Worm (Caenorhabditis elegans) whole organism, L1 larva: ENCODE measurements around the gene eelo-1.

Experiments
- C04F5.9 ChIP-seq: sonication (generic microtip); optimal IDR thresholded peaks from 2 replicates; lab custom pipeline; 2016; ENCODE audit warnings: missing genetic modification characterization, missing compliant biosample characterization
- C34B4.2 ChIP-seq: sonication (generic microtip); optimal IDR thresholded peaks from 2 replicates; lab custom pipeline; 2017; ENCODE audit warnings: mild to moderate bottlenecking, missing genetic modification characterization, missing compliant biosample characterization
- F16B12.6 ChIP-seq: fragments of 150-350 bp; optimal IDR thresholded peaks from 2 replicates; lab custom pipeline; 2014; ENCODE audit warnings: missing biosample characterization, missing genetic modification characterization
- Y116A8C.19 ChIP-seq: sonication (generic microtip); optimal IDR thresholded peaks from 2 replicates; lab custom pipeline; 2016; ENCODE audit warnings: missing compliant biosample characterization, missing genetic modification characterization, borderline replicate concordance
- alr-1 ChIP-seq: fragments of 200-800 bp; sonication (Bioruptor generic); optimal IDR thresholded peaks from 2 replicates; lab custom pipeline; 2018; ENCODE audit warnings: borderline replicate concordance, mild to moderate bottlenecking, missing genetic modification characterization, missing compliant biosample characterization
- blmp-1 ChIP-seq: fragments of 150-350 bp; optimal IDR thresholded peaks from 2 replicates; lab custom pipeline; 2014; ENCODE audit warnings: missing biosample characterization, missing genetic modification characterization
- ceh-8 ChIP-seq: fragments of 200-800 bp; sonication (Bioruptor generic); optimal IDR thresholded peaks from 2 replicates; lab custom pipeline; 2018; ENCODE audit warnings: mild to moderate bottlenecking, missing genetic modification characterization, moderate library complexity, missing compliant biosample characterization
- ceh-90 ChIP-seq: sonication (generic microtip); optimal IDR thresholded peaks from 2 replicates; lab custom pipeline; 2016; ENCODE audit warnings: missing genetic modification characterization, missing compliant biosample characterization
- ces-1 ChIP-seq: fragments of 150-350 bp; optimal IDR thresholded peaks from 2 replicates; lab custom pipeline; 2014; ENCODE audit warnings: missing biosample characterization, missing genetic modification reagents, missing genetic modification characterization
- dpl-1 ChIP-seq, 3 experiments: fragments of 150-350 bp in 2 of 3; sonication (generic microtip) in 1 of 3; optimal IDR thresholded peaks; 2 replicates each; lab custom pipeline; 2014 to 2017; ENCODE audit warnings: missing biosample characterization in 3 of 3, missing genetic modification characterization in 3 of 3, missing genetic modification reagents in 3 of 3
- efl-1 ChIP-seq, 4 experiments: fragments of 150-350 bp; optimal IDR thresholded peaks in 3 of 4; peaks in 1 of 4; 1 replicate in 1 of 4; 2 replicates in 3 of 4; lab custom pipeline; 2014; ENCODE audit warnings: missing biosample characterization in 2 of 4, missing genetic modification characterization in 2 of 4, missing genetic modification reagents in 2 of 4
- fkh-8 ChIP-seq: sonication (generic microtip); optimal IDR thresholded peaks from 2 replicates; lab custom pipeline; 2016; ENCODE audit warnings: mild to moderate bottlenecking, missing genetic modification characterization, missing compliant biosample characterization
- hlh-4 ChIP-seq: sonication (generic microtip); optimal IDR thresholded peaks from 2 replicates; lab custom pipeline; 2016; ENCODE audit warnings: mild to moderate bottlenecking, missing genetic modification characterization, missing compliant biosample characterization
- irx-1 ChIP-seq: sonication (generic microtip); optimal IDR thresholded peaks from 2 replicates; lab custom pipeline; 2016; ENCODE audit warnings: missing genetic modification characterization, missing compliant biosample characterization
- isw-1 ChIP-seq: fragments of 200-800 bp; sonication (Bioruptor generic); IDR thresholded peaks from 2 replicates; pipeline ENCODE4 v1.3.6; 2022; ENCODE audit warnings: missing genetic modification characterization, missing compliant biosample characterization
- jun-1 ChIP-seq: fragments of 150-350 bp; optimal IDR thresholded peaks from 2 replicates; lab custom pipeline; 2014; ENCODE audit warnings: missing biosample characterization, missing genetic modification reagents, missing genetic modification characterization
- lin-13 ChIP-seq: fragments of 150-350 bp; optimal IDR thresholded peaks from 2 replicates; lab custom pipeline; 2014; ENCODE audit warnings: missing biosample characterization, missing genetic modification reagents, missing genetic modification characterization
- lir-3 ChIP-seq: sonication (generic microtip); optimal IDR thresholded peaks from 2 replicates; lab custom pipeline; 2016; ENCODE audit warnings: mild to moderate bottlenecking, missing genetic modification characterization, moderate library complexity, missing compliant biosample characterization; ENCODE audit not compliant: poor library complexity
- mdl-1 ChIP-seq, 2 experiments: fragments of 150-350 bp; optimal IDR thresholded peaks; 2 replicates each; lab custom pipeline; 2014 to 2017; ENCODE audit warnings: missing biosample characterization in 2 of 2, missing genetic modification characterization in 2 of 2, inconsistent platforms in 1 of 2
- mep-1 ChIP-seq: fragments of 150-350 bp; optimal IDR thresholded peaks from 2 replicates; lab custom pipeline; 2014; ENCODE audit warnings: missing biosample characterization, missing genetic modification characterization
- nhr-11 ChIP-seq: fragments of 150-350 bp; optimal IDR thresholded peaks from 2 replicates; lab custom pipeline; 2014; ENCODE audit warnings: missing biosample characterization, missing genetic modification characterization
- nhr-12 ChIP-seq: sonication (generic microtip); optimal IDR thresholded peaks from 2 replicates; lab custom pipeline; 2017; ENCODE audit warnings: missing biosample characterization, missing genetic modification characterization
- nhr-237 ChIP-seq: fragments of 150-350 bp; optimal IDR thresholded peaks from 2 replicates; lab custom pipeline; 2014; ENCODE audit warnings: missing biosample characterization, missing genetic modification characterization
- nhr-47 ChIP-seq: sonication (generic microtip); optimal IDR thresholded peaks from 2 replicates; lab custom pipeline; 2016; ENCODE audit warnings: mild to moderate bottlenecking, missing genetic modification characterization, moderate library complexity, missing compliant biosample characterization
- nhr-84 ChIP-seq: sonication (generic microtip); optimal IDR thresholded peaks from 2 replicates; lab custom pipeline; 2017; ENCODE audit warnings: missing biosample characterization, missing genetic modification characterization
- nhr-85 ChIP-seq: sonication (generic microtip); peaks from one replicate; lab custom pipeline; 2016; ENCODE audit warnings: missing genetic modification characterization, inconsistent platforms, missing compliant biosample characterization
- snpc-4 ChIP-seq: fragments of 150-350 bp; optimal IDR thresholded peaks from 2 replicates; lab custom pipeline; 2014; ENCODE audit warnings: missing biosample characterization, missing genetic modification characterization
- sox-4 ChIP-seq: sonication (generic microtip); optimal IDR thresholded peaks from 2 replicates; lab custom pipeline; 2016; ENCODE audit warnings: missing genetic modification characterization, missing compliant biosample characterization
- tbx-2 ChIP-seq: sonication (generic microtip); optimal IDR thresholded peaks from 2 replicates; lab custom pipeline; 2016; ENCODE audit warnings: missing genetic modification characterization, missing compliant biosample characterization
- unc-98 ChIP-seq: fragments of 200-800 bp; sonication (Bioruptor generic); IDR thresholded peaks from 2 replicates; pipeline ENCODE4 v1.3.6; 2022; ENCODE audit warnings: missing genetic modification characterization, missing compliant biosample characterization
- vab-15 ChIP-seq: sonication (generic microtip); optimal IDR thresholded peaks from 2 replicates; lab custom pipeline; 2017; ENCODE audit warnings: missing genotype, mild to moderate bottlenecking, missing genetic modification characterization, missing compliant biosample characterization
- xbp-1 ChIP-seq: sonication (generic microtip); optimal IDR thresholded peaks from 2 replicates; lab custom pipeline; 2016; ENCODE audit warnings: missing genetic modification characterization, missing compliant biosample characterization
- ztf-4 ChIP-seq: fragments of 150-350 bp; optimal IDR thresholded peaks from 2 replicates; lab custom pipeline; 2014; ENCODE audit warnings: missing biosample characterization, missing genetic modification characterization

Gene eelo-1

ce11 chrIII:1576451-1576850 is 18.1 kb upstream of the eelo-1 start, which contains the start of gene Y22D7AL.7:
Gene Y22D7AL.7 (plus strand): TSS chrIII:1576751.
- TF ChIP-seq ceh-90 (tag; lab: Kevin White, UChicago) = no peak
- TF ChIP-seq nhr-85 = peak; percentile 13
- no peak for TF ChIP-seq dpl-1 (GFP tag; optimal IDR thresholded peaks at IDR 0.05; lab: Kevin White, UChicago)
- no peak for TF ChIP-seq irx-1 (tag; lab: Kevin White, UChicago)
- no peak for TF ChIP-seq lin-13 (GFP tag; lab: Kevin White, UChicago)
- no peak for TF ChIP-seq isw-1 (GFP tag; lab: Robert Waterston, UW)

- no peak for TF ChIP-seq tbx-2
- TF ChIP-seq hlh-4 (tag; lab: Kevin White, UChicago) = no peak
- no peak for TF ChIP-seq ztf-4
- no peak for TF ChIP-seq lin-13 (GFP tag; lab: Kevin White, UChicago)
- TF ChIP-seq efl-1 (optimal IDR thresholded peaks at IDR 0.05; lab: Kevin White, UChicago) = no peak
- no peak for TF ChIP-seq efl-1 (GFP tag; optimal IDR thresholded peaks at IDR 0.05 in 1 of 2; lab: Kevin White, UChicago)
- no peak for TF ChIP-seq blmp-1
These were observed 17.3 kb upstream of the eelo-1 start for ce11 chrIII:1575651-1576050.

DNA sequence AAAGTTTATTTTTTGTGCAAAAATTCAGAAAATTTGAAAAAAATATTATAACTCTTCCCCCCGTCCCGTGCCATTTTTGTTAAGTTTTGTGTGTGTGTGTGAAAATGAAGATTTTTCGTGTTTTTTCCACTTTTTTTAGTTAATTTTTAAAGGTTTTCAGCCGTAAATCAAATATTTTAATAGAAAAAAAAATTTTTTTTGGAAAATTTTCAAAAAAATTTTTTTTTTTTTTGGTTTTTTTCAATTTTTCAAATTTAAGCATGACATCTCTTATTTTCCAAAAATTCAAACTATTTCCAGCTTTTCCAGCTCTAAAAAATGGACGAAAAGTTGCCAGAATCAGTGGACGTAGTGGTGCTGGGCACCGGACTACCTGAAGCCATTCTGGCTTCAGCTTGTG is 11.7 kb upstream of the eelo-1 start, which contains the start of gene rep-1:
Gene rep-1 (plus strand): TSS at position 301 of the 400 bp plus-strand sequence.
- TF ChIP-seq F16B12.6 (tag; lab: Kevin White, UChicago) = no peak
- no peak for TF ChIP-seq fkh-8 (tag; lab: Kevin White, UChicago)
- no peak for TF ChIP-seq unc-98 (GFP tag; lab: Robert Waterston, UW)
- TF ChIP-seq mep-1 = no peak
- TF ChIP-seq snpc-4 (tag; lab: Kevin White, UChicago) = no peak
- no peak for TF ChIP-seq lir-3 (tag; lab: Kevin White, UChicago)
- no peak for TF ChIP-seq sox-4 (tag; lab: Kevin White, UChicago)
- TF ChIP-seq nhr-237 (tag; lab: Kevin White, UChicago) = no peak
- TF ChIP-seq C34B4.2 (tag; lab: Kevin White, UChicago) = no peak
- no peak for TF ChIP-seq C04F5.9 (tag; lab: Kevin White, UChicago)
- TF ChIP-seq efl-1 (optimal IDR thresholded peaks at IDR 0.05; lab: Kevin White, UChicago) = no peak
- no peak for TF ChIP-seq efl-1 (GFP tag; optimal IDR thresholded peaks at IDR 0.05 in 1 of 2; lab: Kevin White, UChicago)
- TF ChIP-seq dpl-1 (GFP tag; optimal IDR thresholded peaks at IDR 0.05; lab: Kevin White, UChicago) = no peak
- no peak for TF ChIP-seq alr-1 (tag; lab: Kevin White, UChicago)
- TF ChIP-seq nhr-11 (tag; lab: Kevin White, UChicago) = no peak
- TF ChIP-seq, all 84 proteins: peak for 0

DNA sequence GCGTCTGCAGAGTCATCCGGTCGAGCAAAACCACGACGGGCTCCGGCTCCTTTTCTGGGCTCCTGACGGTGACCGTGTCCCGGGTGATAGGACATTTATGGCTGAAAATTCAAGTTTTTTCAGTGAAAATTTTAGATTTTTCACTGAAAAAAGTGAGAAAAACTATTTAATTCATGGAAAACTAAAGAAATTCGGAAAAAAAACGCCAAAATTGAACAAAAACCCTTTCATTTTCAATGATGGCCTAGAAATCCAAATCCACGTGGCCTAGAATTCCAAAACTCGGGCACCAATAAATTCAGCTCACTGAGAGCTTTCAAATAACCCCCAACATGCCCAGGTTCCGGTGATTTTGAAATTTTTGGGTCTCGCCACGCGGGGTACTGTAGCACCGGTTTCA is 4.0 kb downstream of the eelo-1 start, which contains the start of gene ddx-35:
Gene ddx-35 (minus strand): TSS at position 101 of the 400 bp plus-strand sequence.
- TF ChIP-seq dpl-1 (GFP tag; optimal IDR thresholded peaks at IDR 0.05; lab: Kevin White, UChicago) (no peak), vab-15 (tag; lab: Kevin White, UChicago) (no peak), jun-1 (tag; lab: Kevin White, UChicago) (no peak), ceh-8 (GFP tag; lab: Kevin White, UChicago) (no peak), unc-98 (GFP tag; lab: Robert Waterston, UW) (no peak), mdl-1 (tag; optimal IDR thresholded peaks at IDR 0.05; lab: Kevin White, UChicago) (no peak), ces-1 (GFP tag; lab: Kevin White, UChicago) (no peak), irx-1 (tag; lab: Kevin White, UChicago) (no peak), nhr-84 (no peak), xbp-1 (tag; lab: Kevin White, UChicago) (no peak), nhr-12 (tag; lab: Kevin White, UChicago) (no peak), Y116A8C.19 (tag; lab: Kevin White, UChicago) (no peak), nhr-11 (tag; lab: Kevin White, UChicago) (no peak), nhr-47 (tag; lab: Kevin White, UChicago) (no peak), hlh-4 (tag; lab: Kevin White, UChicago) (no peak)
- TF ChIP-seq, all 84 proteins: peak for 0
